Worm (Caenorhabditis elegans) whole organism, L4/young adult: ENCODE measurements around the gene klf-2.

Source experiments
- W03F9.2 ChIP-seq: fragments of 150-350 bp; optimal IDR thresholded peaks from 2 replicates; lab custom pipeline; 2014; ENCODE audit warnings: missing biosample characterization, missing genetic modification characterization
- dao-5 ChIP-seq: sonication (generic microtip); optimal IDR thresholded peaks from 2 replicates; lab custom pipeline; 2016; ENCODE audit warnings: missing genotype, missing genetic modification characterization, moderate library complexity, missing compliant biosample characterization
- him-1 ChIP-seq: sonication (generic microtip); optimal IDR thresholded peaks from 2 replicates; lab custom pipeline; 2016; ENCODE audit warnings: missing genotype, missing genetic modification reagents, missing genetic modification characterization, missing compliant biosample characterization

The klf-2 gene

DNA sequence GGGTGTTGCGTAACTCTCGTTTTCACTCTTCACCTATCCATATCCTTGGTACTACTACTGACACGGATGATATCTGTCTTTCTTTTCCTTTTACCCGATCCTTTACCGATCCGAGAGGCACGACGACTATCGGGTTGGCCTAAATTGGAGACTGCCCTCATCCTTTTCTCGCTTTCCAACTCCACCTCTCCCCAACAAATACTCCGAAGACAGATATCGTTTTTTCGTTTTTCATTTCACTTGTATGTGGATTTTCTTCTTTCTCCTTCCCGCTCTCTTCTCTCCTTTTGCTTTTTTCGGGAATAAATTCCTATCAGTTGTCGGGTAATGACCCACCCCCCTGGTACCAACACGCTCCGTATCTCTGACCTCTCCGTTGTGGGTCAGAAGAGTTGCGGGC is 20.6 kb upstream of the klf-2 start:
- TF ChIP-seq dao-5 (tag; lab: Kevin White, UChicago): no peak
- TF ChIP-seq W03F9.2 (tag; lab: Kevin White, UChicago): no peak

DNA sequence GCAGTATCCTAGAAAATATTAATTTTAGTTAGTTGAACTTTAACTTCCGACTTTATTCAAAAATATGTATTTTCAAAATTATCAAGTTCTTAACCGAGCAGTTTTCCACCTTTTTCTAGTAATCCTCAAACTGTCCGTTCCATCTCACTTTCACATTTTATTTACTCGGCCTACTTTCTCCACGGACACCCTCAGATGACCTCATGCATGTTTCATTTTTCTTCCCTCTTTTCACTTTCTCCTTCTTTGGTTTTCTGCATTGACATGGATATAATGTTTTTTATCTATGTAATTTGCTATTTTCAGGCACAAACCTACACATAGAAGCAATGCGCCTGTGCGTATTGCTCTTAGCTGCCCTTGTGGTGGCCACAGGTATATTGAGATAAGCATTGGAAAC is 18.6 kb upstream of the klf-2 start, which contains the start of gene mlt-11:
mlt-11 (plus strand) TSS at position 301 of the 400 bp plus-strand sequence.
- TF ChIP-seq him-1 (tag; lab: Kevin White, UChicago) (no peak), W03F9.2 (tag; lab: Kevin White, UChicago) (no peak), dao-5 (tag; lab: Kevin White, UChicago) (no peak)

DNA sequence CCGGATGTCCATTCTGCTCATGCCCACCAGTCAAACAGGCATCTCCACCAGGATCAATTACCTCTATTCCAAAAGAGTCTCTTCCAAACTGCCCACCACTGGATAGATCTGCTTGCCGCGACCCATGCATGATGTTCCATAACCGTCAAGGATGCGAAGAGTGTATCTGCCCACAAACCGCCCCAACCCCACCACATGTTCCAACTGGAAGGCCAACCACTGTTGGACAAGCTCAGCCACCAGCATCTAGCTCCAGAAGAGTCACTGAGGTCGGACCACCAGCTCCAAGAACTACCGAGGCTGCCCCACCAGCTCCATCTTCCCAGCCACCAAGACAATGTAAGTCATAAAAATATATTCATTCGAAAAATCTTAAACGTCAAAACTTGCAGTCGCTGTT is 14.9 kb upstream of the klf-2 start:
- TF ChIP-seq him-1 (tag; lab: Kevin White, UChicago) (no peak), W03F9.2 (tag; lab: Kevin White, UChicago) (no peak), dao-5 (tag; lab: Kevin White, UChicago) (no peak)

DNA sequence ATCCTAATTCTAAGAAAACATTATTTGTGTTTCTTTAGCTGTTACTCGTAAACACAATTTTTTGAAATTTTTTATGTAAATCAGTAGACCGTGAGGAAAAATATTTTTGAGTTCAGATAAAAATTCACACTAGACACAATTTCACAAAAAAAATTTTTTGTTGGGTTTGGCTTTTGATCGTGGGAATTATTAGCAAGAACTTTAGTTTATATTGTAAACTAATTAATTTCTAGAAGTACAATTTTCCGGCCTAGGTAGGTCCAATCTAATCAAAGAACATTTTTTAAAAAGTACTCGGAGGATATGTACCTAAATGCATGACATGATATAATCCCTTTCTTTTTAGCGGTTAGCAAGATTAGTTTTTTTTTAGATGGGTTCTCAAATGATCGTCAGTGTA is 5.3 kb upstream of the klf-2 start:
- TF ChIP-seq W03F9.2 (tag; lab: Kevin White, UChicago) (no peak), dao-5 (tag; lab: Kevin White, UChicago) (no peak), him-1 (tag; lab: Kevin White, UChicago) (no peak)

ce11 chrV:20681120-20681519 is 4.4 kb upstream of the klf-2 start, which contains the start of gene srsx-35:
Gene srsx-35, plus strand, starts transcription at chrV:20681420.
- no peak for TF ChIP-seq W03F9.2 (tag; lab: Kevin White, UChicago)
- no peak for TF ChIP-seq him-1 (tag; lab: Kevin White, UChicago)
- no peak for TF ChIP-seq dao-5 (tag; lab: Kevin White, UChicago)

ce11 chrV:20681824-20682223 is 3.7 kb upstream of the klf-2 start:
- TF ChIP-seq him-1 (tag; lab: Kevin White, UChicago) (no peak), dao-5 (tag; lab: Kevin White, UChicago) (no peak), W03F9.2 (tag; lab: Kevin White, UChicago) (no peak)

DNA sequence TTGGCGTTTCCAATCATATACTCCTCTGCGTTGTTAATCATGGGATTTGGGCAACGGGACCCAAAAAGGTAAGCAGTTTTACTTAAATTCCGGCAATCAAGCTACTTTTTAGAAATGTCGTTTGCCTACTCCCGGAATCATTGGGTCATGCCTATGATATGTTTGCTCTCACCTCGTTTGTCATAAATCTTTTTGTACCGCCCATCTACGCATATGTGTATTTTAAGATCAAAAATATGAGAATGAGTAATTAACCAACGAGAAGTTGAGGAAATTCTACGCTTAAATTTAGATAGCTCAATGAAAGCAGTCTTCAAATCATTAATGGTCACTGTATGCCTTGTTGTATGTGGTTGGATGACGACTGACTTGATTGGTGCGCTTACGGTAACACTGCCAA is 3.2 kb upstream of the klf-2 start:
- no peak for TF ChIP-seq dao-5 (tag; lab: Kevin White, UChicago)
- TF ChIP-seq W03F9.2 (tag; lab: Kevin White, UChicago): no peak
- TF ChIP-seq him-1 (tag; lab: Kevin White, UChicago): no peak

- TF ChIP-seq him-1 (tag; lab: Kevin White, UChicago) (no peak), W03F9.2 (tag; lab: Kevin White, UChicago) (no peak), dao-5 (tag; lab: Kevin White, UChicago) (no peak)
Measured at ce11 chrV:20689481-20690039, 4.1 kb downstream of the klf-2 start, which contains the start of gene F53F8.3. Gene F53F8.3, minus strand, starts transcription at chrV:20689531.

DNA sequence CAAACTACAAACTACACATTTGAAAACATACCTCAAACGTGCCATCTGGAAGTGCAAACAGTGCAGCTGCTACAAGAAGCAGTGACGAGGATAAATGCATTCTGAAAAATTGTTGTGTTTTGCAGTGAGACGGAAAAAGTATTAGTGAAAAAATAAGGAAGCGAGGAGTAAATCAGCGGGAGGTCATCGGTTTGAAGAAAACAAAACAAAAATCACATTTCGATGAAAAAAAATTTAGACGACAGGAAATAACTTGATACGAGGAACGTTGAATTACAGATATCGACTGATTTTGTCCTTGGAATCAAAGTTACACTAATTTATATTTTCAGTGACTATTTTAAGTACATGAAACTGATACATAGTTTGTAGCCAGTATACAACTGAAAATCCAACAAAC is 6.1 kb downstream of the klf-2 start, which contains the start of gene F53F8.4:
F53F8.4 (minus strand) TSS at position 101 of the 400 bp plus-strand sequence.
- TF ChIP-seq dao-5 (tag; lab: Kevin White, UChicago) (no peak), W03F9.2 (tag; lab: Kevin White, UChicago) (no peak), him-1 (tag; lab: Kevin White, UChicago) (no peak)

DNA sequence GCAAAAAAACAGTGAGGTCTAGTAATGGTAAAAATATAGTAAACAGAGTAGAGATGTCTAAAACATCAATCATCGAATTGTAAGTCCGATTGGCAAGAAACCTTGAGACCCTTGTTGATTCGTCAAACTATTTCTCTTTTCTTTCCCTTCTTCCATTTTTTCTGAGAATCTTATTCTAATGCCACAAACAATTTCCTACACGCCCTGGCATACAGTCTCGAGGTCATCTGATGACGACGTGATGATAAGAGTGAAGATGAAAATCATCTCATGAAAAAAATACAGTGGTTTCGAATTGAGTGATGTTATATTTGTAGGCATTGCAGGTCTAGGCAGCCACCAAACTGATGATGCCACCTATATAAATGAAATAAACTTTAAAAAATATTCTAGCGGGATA is 7.4 kb downstream of the klf-2 start:
- TF ChIP-seq W03F9.2 (tag; lab: Kevin White, UChicago) (no peak), him-1 (tag; lab: Kevin White, UChicago) (no peak), dao-5 (tag; lab: Kevin White, UChicago) (no peak)

DNA sequence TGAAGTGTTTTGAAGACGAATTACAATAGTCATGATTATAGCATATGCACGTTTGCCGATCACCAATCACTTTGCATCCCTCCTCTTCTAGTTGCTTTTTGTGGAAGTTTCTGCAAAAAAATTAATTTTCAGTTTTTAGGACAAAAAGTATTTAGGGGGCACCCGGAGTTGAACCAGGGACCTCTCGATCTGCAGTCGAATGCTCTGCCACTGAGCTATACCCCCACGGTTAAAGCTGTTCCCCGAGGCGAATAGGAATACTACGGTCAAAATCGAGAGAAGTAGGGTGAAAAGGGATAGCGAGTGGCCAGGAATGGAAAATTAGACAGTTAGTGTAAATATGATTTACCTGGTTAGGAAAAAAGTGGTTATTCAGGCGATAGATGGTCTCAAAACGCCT is 8.5 kb downstream of the klf-2 start:
- TF ChIP-seq him-1 (tag; lab: Kevin White, UChicago) (peak; percentile 58), dao-5 (tag; lab: Kevin White, UChicago) (peak; percentile 59), W03F9.2 (tag; lab: Kevin White, UChicago) (no peak)

DNA sequence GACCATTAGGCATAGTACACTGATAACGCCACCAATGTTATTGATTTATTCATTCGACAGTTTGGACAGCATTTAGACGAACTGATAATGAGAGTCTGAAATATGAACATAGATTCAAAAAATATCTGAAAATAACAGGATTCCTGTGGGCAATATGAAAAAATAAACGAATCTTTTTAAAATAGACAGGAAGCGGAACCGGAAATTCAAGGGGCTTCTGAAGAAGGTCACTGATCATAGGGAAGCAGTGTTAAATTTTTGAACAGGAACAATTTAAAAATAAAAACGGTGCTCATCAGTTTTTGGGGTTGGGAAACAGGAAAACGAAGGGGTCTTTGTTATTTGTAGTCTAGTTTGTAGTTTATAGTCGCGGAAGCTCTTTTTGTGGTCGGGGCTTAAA is 12.8 kb downstream of the klf-2 start, which contains the start of gene F53F8.7:
F53F8.7 (minus strand) TSS at position 101 of the 400 bp plus-strand sequence.
- no peak for TF ChIP-seq him-1 (tag; lab: Kevin White, UChicago)
- TF ChIP-seq dao-5 (tag; lab: Kevin White, UChicago): no peak
- TF ChIP-seq W03F9.2 (tag; lab: Kevin White, UChicago): no peak

DNA sequence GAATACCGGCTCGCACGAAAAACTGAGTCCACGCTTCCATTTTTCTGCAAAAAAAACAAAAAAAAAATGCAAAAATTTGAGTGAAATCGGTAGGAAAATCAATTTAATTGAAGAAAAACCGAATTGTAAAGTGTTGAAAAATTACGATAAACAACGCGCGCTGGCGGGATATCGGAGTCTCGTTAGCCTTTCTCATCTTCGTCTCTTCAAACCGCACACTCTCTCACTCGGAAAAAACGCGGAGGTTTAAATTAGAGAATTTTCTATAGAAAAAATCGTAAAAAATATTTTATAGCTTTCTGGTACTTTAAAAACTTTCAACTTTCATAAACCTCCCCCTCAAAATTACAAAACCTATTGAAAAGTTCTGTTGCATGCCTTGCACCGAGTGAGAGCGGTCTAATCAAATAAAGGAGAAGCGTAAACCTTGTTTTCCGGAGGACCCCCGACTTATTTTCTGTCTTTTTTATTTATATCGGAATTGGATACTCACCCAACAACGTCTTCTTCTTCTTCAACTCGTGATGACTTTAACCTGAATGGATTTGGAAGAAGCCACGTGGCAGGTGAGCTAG is 18.6 kb downstream of the klf-2 start, which contains the start of the genes F53F8.5 and F53F8.6:
F53F8.5 (minus strand) TSS at position 52 of the 575 bp plus-strand sequence.
F53F8.6 (plus strand) TSS at position 230 of the 575 bp plus-strand sequence.
- no peak for TF ChIP-seq dao-5 (tag; lab: Kevin White, UChicago)
- no peak for TF ChIP-seq W03F9.2 (tag; lab: Kevin White, UChicago)
- no peak for TF ChIP-seq him-1 (tag; lab: Kevin White, UChicago)
